Fruit fly (Drosophila melanogaster) whole organism: Measurements from ENCODE around the gene Mst84Db.

Source experiments
- pan ChIP-seq: fragments of >200 bp; optimal IDR thresholded peaks from 2 replicates; lab custom pipeline; 2017
- psq ChIP-seq: fragments of >200 bp; optimal IDR thresholded peaks from 2 replicates; lab custom pipeline; 2017
- usp ChIP-seq: fragments of >200 bp; optimal IDR thresholded peaks from 2 replicates; lab custom pipeline; 2017; ENCODE audit warnings: missing biosample characterization, missing genetic modification characterization, mixed read lengths

- TF ChIP-seq usp (GFP tag; lab: Kevin White, UChicago) (no peak), pan (no peak), psq (lab: Kevin White, UChicago) (no peak)
Measured at dm6 chr3R:7394047-7394446, 28.6 kb upstream of the Mst84Db start.
